Fruit fly (Drosophila melanogaster) whole organism, adult: ENCODE data around the gene mtg.

Experiments
- CG5204 ChIP-seq: fragments of 200-800 bp; sonication (Bioruptor generic); optimal IDR thresholded peaks from 2 replicates; lab custom pipeline; 2016; ENCODE audit warnings: missing biosample characterization, missing genetic modification characterization
- ovo ChIP-seq: fragments of 200-800 bp; sonication (Bioruptor generic); optimal IDR thresholded peaks from 2 replicates; lab custom pipeline; 2016; ENCODE audit warnings: missing biosample characterization, missing genetic modification characterization

dm6 chr3R:8269740-8270139 lies 19.4 kb downstream of the mtg start, which contains the start of gene CG9630:
- TF ChIP-seq CG5204 (GFP tag; lab: Kevin White, UChicago) (no peak), ovo (no peak)
